Worm (Caenorhabditis elegans) whole organism, L4 larva: ENCODE data around the gene C13G3.1.

Experiments
- T20F7.1 ChIP-seq: fragments of 200-800 bp; sonication (Bioruptor generic); optimal IDR thresholded peaks from 2 replicates; lab custom pipeline; 2018; ENCODE audit warnings: mild to moderate bottlenecking, missing genetic modification characterization, missing compliant biosample characterization
- hmg-1.1 ChIP-seq: fragments of 200-800 bp; sonication (Bioruptor generic); IDR thresholded peaks from 2 replicates; pipeline ENCODE4 v1.3.6; 2022; ENCODE audit warnings: missing genetic modification reagents, missing genetic modification characterization, missing compliant biosample characterization
- skn-1 ChIP-seq: fragments of 150-350 bp; optimal IDR thresholded peaks from 2 replicates; lab custom pipeline; 2014; ENCODE audit warnings: missing biosample characterization, missing genetic modification characterization
- tra-1 ChIP-seq: fragments of 200-800 bp; sonication (Bioruptor generic); IDR thresholded peaks from 2 replicates; pipeline ENCODE4 v1.3.6; 2022; ENCODE audit warnings: missing genetic modification reagents, missing genetic modification characterization, missing compliant biosample characterization
- unc-39 ChIP-seq: sonication (generic microtip); optimal IDR thresholded peaks from 2 replicates; lab custom pipeline; 2017; ENCODE audit warnings: missing biosample characterization, missing genetic modification characterization
- zag-1 ChIP-seq: fragments of 150-350 bp; optimal IDR thresholded peaks from 2 replicates; lab custom pipeline; 2014; ENCODE audit warnings: missing biosample characterization, missing genetic modification characterization
- ztf-11 ChIP-seq: fragments of 150-350 bp; optimal IDR thresholded peaks from 2 replicates; lab custom pipeline; 2014; ENCODE audit warnings: missing biosample characterization, missing genetic modification characterization

- TF ChIP-seq T20F7.1 (no peak), skn-1 (tag; lab: Kevin White, UChicago) (no peak), unc-39 (tag; lab: Kevin White, UChicago) (no peak), tra-1 (GFP tag; lab: Robert Waterston, UW) (no peak), ztf-11 (tag; lab: Kevin White, UChicago) (no peak), zag-1 (tag; lab: Kevin White, UChicago) (no peak), hmg-1.1 (GFP tag; lab: Robert Waterston, UW) (no peak)
These were observed 13.5 kb downstream of the C13G3.1 start, which contains the start of gene F53B7.7 for ce11 chrV:10998797-10999196.
